Worm (Caenorhabditis elegans) whole organism, L4/young adult: ENCODE data around the gene nhr-281.

Experiments used
- dao-5 ChIP-seq: sonication (generic microtip); optimal IDR thresholded peaks from 2 replicates; lab custom pipeline; 2016; ENCODE audit warnings: missing genotype, missing genetic modification characterization, moderate library complexity, missing compliant biosample characterization
- him-1 ChIP-seq: sonication (generic microtip); optimal IDR thresholded peaks from 2 replicates; lab custom pipeline; 2016; ENCODE audit warnings: missing genotype, missing genetic modification reagents, missing genetic modification characterization, missing compliant biosample characterization

ce11 chrX:14098618-14099118 is 14.6 kb downstream of the nhr-281 start, which contains the start of gene F16B12.4:
- TF ChIP-seq him-1 (tag; lab: Kevin White, UChicago) = no peak
- no peak for TF ChIP-seq dao-5 (tag; lab: Kevin White, UChicago)
